Fruit fly (Drosophila melanogaster) whole organism, embryonic: ENCODE data around the gene Pdh.

Experiments
- CG13894 ChIP-seq: fragments of 200-800 bp; sonication (Bioruptor generic); optimal IDR thresholded peaks from 3 replicates; lab custom pipeline; 2018; ENCODE audit warnings: missing biosample characterization, mild to moderate bottlenecking, missing genetic modification characterization, moderate library complexity
- CG4617 ChIP-seq: fragments of 200-800 bp; sonication (Bioruptor generic); optimal IDR thresholded peaks from 3 replicates; lab custom pipeline; 2016; ENCODE audit warnings: missing biosample characterization, missing genetic modification characterization, borderline replicate concordance
- CG6854 ChIP-seq: fragments of 200-800 bp; sonication (Bioruptor generic); optimal IDR thresholded peaks from 3 replicates; lab custom pipeline; 2017; ENCODE audit warnings: missing biosample characterization, mild to moderate bottlenecking, missing genetic modification characterization
- CG8478 ChIP-seq: fragments of >200 bp; optimal IDR thresholded peaks from 2 replicates; lab custom pipeline; 2018
- CTCF ChIP-seq: fragments of 200-800 bp; sonication (Bioruptor generic); optimal IDR thresholded peaks from 2 replicates; lab custom pipeline; 2017; ENCODE audit warnings: missing biosample characterization, mild to moderate bottlenecking, missing genetic modification characterization, moderate library complexity
- Camta ChIP-seq: fragments of 200-800 bp; sonication (Bioruptor generic); optimal IDR thresholded peaks from 2 replicates; lab custom pipeline; 2016; ENCODE audit warnings: missing biosample characterization, missing genetic modification characterization
- Eip74EF ChIP-seq, 2 experiments: fragments of 200-800 bp in 1 of 2; fragments of >200 bp in 1 of 2; sonication (Bioruptor generic) in 1 of 2; optimal IDR thresholded peaks; 2 replicates each; lab custom pipeline; 2017 to 2019; ENCODE audit warnings: missing biosample characterization in 2 of 2, missing genetic modification characterization in 2 of 2, mild to moderate bottlenecking in 1 of 2, moderate library complexity in 1 of 2
- Optix ChIP-seq: fragments of 200-800 bp; sonication (Bioruptor generic); IDR thresholded peaks from 3 replicates; pipeline ENCODE4 v1.3.6; 2022; ENCODE audit warnings: missing biosample characterization, missing genetic modification characterization
- Usf ChIP-seq: fragments of 200-800 bp; sonication (Bioruptor generic); optimal IDR thresholded peaks from 2 replicates; lab custom pipeline; 2017; ENCODE audit warnings: missing genotype, missing biosample characterization, missing genetic modification characterization
- cwo ChIP-seq: fragments of 200-800 bp; sonication (Bioruptor generic); optimal IDR thresholded peaks from 3 replicates; lab custom pipeline; 2017; ENCODE audit warnings: missing biosample characterization, missing genetic modification characterization, mild to moderate bottlenecking, moderate library complexity, missing genetic modification reagents
- gem ChIP-seq: fragments of 200-800 bp; sonication (Bioruptor generic); optimal IDR thresholded peaks from 2 replicates; lab custom pipeline; 2019; ENCODE audit warnings: missing biosample characterization, mild to moderate bottlenecking, missing genetic modification characterization, moderate library complexity
- jumu ChIP-seq: fragments of 200-800 bp; sonication (Bioruptor generic); optimal IDR thresholded peaks from 3 replicates; lab custom pipeline; 2016; ENCODE audit warnings: missing biosample characterization, missing genetic modification characterization
- vvl ChIP-seq: fragments of 200-800 bp; sonication (Bioruptor generic); IDR thresholded peaks from 2 replicates; pipeline ENCODE4 v1.3.6; 2022; ENCODE audit warnings: missing biosample characterization, missing genetic modification characterization

DNA sequence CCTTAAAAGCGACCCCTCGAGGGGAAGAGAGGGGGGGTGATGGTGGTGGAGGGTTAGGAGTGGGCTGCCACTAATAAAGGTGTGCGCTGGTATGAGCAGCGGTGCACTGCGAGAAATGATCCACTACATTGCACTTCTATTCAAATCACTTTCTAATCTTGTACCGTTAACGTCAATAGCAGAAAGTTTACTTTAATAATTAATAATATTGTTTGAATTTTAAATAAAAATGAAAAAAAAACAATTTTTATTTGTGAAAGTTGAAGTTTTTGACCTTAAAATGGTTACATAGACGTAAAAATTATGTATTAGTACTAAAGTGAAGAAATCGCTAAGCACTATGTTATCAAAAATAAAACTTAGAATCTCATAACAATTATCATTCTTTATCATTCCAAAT is 38.8 kb upstream of the Pdh start:
- TF ChIP-seq vvl = no peak
- no peak for TF ChIP-seq Usf
- TF ChIP-seq jumu (GFP tag; lab: Kevin White, UChicago) = no peak
- TF ChIP-seq CG13894 = no peak
- TF ChIP-seq Eip74EF (GFP tag; optimal IDR thresholded peaks at IDR 0.05; lab: Kevin White, UChicago) = no peak
- no peak for TF ChIP-seq cwo
- no peak for TF ChIP-seq Camta (GFP tag; lab: Kevin White, UChicago)
- no peak for TF ChIP-seq CG6854 (GFP tag; lab: Kevin White, UChicago)
- TF ChIP-seq gem (tag; lab: Kevin White, UChicago) = peak; percentile 59
- TF ChIP-seq CTCF (GFP tag; lab: Kevin White, UChicago) = no peak
- TF ChIP-seq CG4617 = no peak
- TF ChIP-seq CG8478 = no peak
- no peak for TF ChIP-seq Optix (GFP tag; lab: Robert Waterston, UW)
